Fruit fly (Drosophila melanogaster) whole organism, prepupa: ENCODE measurements around the gene CG18281.

ENCODE experiments used
- Blimp-1 ChIP-seq: fragments of 200-800 bp; sonication (Bioruptor generic); optimal IDR thresholded peaks from 3 replicates; lab custom pipeline; 2017; ENCODE audit warnings: missing biosample characterization, missing genetic modification characterization, mild to moderate bottlenecking, moderate library complexity, missing genetic modification reagents
- CG10669 ChIP-seq: fragments of 200-800 bp; sonication (Bioruptor generic); optimal IDR thresholded peaks from 3 replicates; lab custom pipeline; 2018; ENCODE audit warnings: missing biosample characterization, mild to moderate bottlenecking, missing genetic modification characterization, moderate library complexity
- CG11294 ChIP-seq: fragments of 200-800 bp; sonication (Bioruptor generic); IDR thresholded peaks from 2 replicates; pipeline ENCODE4 v1.3.6; 2022; ENCODE audit warnings: missing biosample characterization, missing genetic modification characterization
- CG11902 ChIP-seq: fragments of 200-800 bp; sonication (Bioruptor generic); optimal IDR thresholded peaks from 3 replicates; lab custom pipeline; 2016; ENCODE audit warnings: missing biosample characterization, missing genetic modification characterization
- CG15336 ChIP-seq: fragments of 200-800 bp; sonication (Bioruptor generic); IDR thresholded peaks from 2 replicates; pipeline ENCODE4 v1.3.6; 2022; ENCODE audit warnings: missing biosample characterization, missing genetic modification characterization
- CG1621 ChIP-seq: fragments of 200-800 bp; sonication (Bioruptor generic); optimal IDR thresholded peaks from 3 replicates; lab custom pipeline; 2018; ENCODE audit warnings: missing biosample characterization, mild to moderate bottlenecking, missing genetic modification characterization
- CG3032 ChIP-seq: fragments of 200-800 bp; optimal IDR thresholded peaks from 2 replicates; lab custom pipeline; 2019; ENCODE audit warnings: missing biosample characterization, mild to moderate bottlenecking, missing genetic modification characterization, moderate library complexity
- CG31627 ChIP-seq: fragments of 200-800 bp; sonication (Bioruptor generic); optimal IDR thresholded peaks from 3 replicates; lab custom pipeline; 2016; ENCODE audit warnings: missing biosample characterization, missing genetic modification characterization
- CG32006 ChIP-seq: fragments of 200-800 bp; sonication (Bioruptor generic); optimal IDR thresholded peaks from 3 replicates; lab custom pipeline; 2017; ENCODE audit warnings: missing biosample characterization, mild to moderate bottlenecking, missing genetic modification characterization
- CG34406 ChIP-seq: fragments of 200-800 bp; sonication (Bioruptor generic); optimal IDR thresholded peaks from 3 replicates; lab custom pipeline; 2016; ENCODE audit warnings: missing biosample characterization, missing genetic modification characterization
- CG3919 ChIP-seq: fragments of 200-800 bp; sonication (Bioruptor generic); optimal IDR thresholded peaks from 3 replicates; lab custom pipeline; 2016; ENCODE audit warnings: missing biosample characterization, missing genetic modification characterization
- CG6163 ChIP-seq: fragments of 200-800 bp; sonication (Bioruptor generic); IDR thresholded peaks from 3 replicates; pipeline ENCODE4 v1.3.6; 2022; ENCODE audit warnings: missing biosample characterization, missing genetic modification characterization
- CG6276 ChIP-seq: fragments of 200-800 bp; sonication (Bioruptor generic); optimal IDR thresholded peaks from 2 replicates; lab custom pipeline; 2017; ENCODE audit warnings: missing biosample characterization, mild to moderate bottlenecking, missing genetic modification characterization
- CG6792 ChIP-seq: fragments of 200-800 bp; sonication (Bioruptor generic); optimal IDR thresholded peaks from 3 replicates; lab custom pipeline; 2016; ENCODE audit warnings: missing biosample characterization, missing genetic modification characterization
- CG6808 ChIP-seq: fragments of 200-800 bp; sonication (Bioruptor generic); optimal IDR thresholded peaks from 3 replicates; lab custom pipeline; 2017; ENCODE audit warnings: missing biosample characterization, missing genetic modification characterization, mild to moderate bottlenecking, moderate library complexity, missing genetic modification reagents
- CG7368 ChIP-seq: fragments of 200-800 bp; sonication (Bioruptor generic); optimal IDR thresholded peaks from 3 replicates; lab custom pipeline; 2016; ENCODE audit warnings: missing biosample characterization, missing genetic modification characterization
- CG8119 ChIP-seq: fragments of 200-800 bp; sonication (Bioruptor generic); IDR thresholded peaks from 3 replicates; pipeline ENCODE4 v1.3.6; 2022; ENCODE audit warnings: missing biosample characterization, missing genetic modification characterization
- CG8319 ChIP-seq: fragments of 200-800 bp; sonication (Bioruptor generic); optimal IDR thresholded peaks from 3 replicates; lab custom pipeline; 2016; ENCODE audit warnings: missing biosample characterization, missing genetic modification characterization
- Eip75B ChIP-seq: fragments of 200-800 bp; sonication (Bioruptor generic); optimal IDR thresholded peaks from 3 replicates; lab custom pipeline; 2016; ENCODE audit warnings: missing biosample characterization, missing genetic modification characterization
- Eip78C ChIP-seq: fragments of 200-800 bp; sonication (Bioruptor generic); peaks from one replicate; lab custom pipeline; 2016; ENCODE audit warnings: missing biosample characterization, missing genetic modification characterization
- Ets96B ChIP-seq: fragments of 200-800 bp; optimal IDR thresholded peaks from 2 replicates; lab custom pipeline; 2019; ENCODE audit warnings: missing biosample characterization, mild to moderate bottlenecking, missing genetic modification characterization, moderate library complexity
- Gug ChIP-seq: fragments of 200-800 bp; sonication (Bioruptor generic); IDR thresholded peaks from 2 replicates; pipeline ENCODE4 v1.3.6; 2022; ENCODE audit warnings: missing biosample characterization, missing genetic modification characterization
- Hr38 ChIP-seq: sonication (Bioruptor generic); optimal IDR thresholded peaks from 2 replicates; lab custom pipeline; 2016; ENCODE audit warnings: missing biosample characterization, missing genetic modification characterization
- Hr4 ChIP-seq: fragments of 200-800 bp; sonication (Bioruptor generic); optimal IDR thresholded peaks from 3 replicates; lab custom pipeline; 2016; ENCODE audit warnings: missing biosample characterization, missing genetic modification characterization
- Lpt ChIP-seq: fragments of 200-800 bp; sonication (Bioruptor generic); optimal IDR thresholded peaks from 3 replicates; lab custom pipeline; 2016; ENCODE audit warnings: missing biosample characterization, missing genetic modification characterization
- Met ChIP-seq: fragments of 200-800 bp; sonication (Bioruptor generic); optimal IDR thresholded peaks from 3 replicates; lab custom pipeline; 2016; ENCODE audit warnings: missing biosample characterization, missing genetic modification characterization
- OdsH ChIP-seq: fragments of 200-800 bp; sonication (Bioruptor generic); optimal IDR thresholded peaks from 3 replicates; lab custom pipeline; 2016; ENCODE audit warnings: missing biosample characterization, missing genetic modification characterization
- Smox ChIP-seq: fragments of 200-800 bp; sonication (Bioruptor generic); optimal IDR thresholded peaks from 3 replicates; lab custom pipeline; 2016; ENCODE audit warnings: missing biosample characterization, missing genetic modification characterization
- Sox14 ChIP-seq: fragments of 200-800 bp; sonication (Bioruptor generic); optimal IDR thresholded peaks from 3 replicates; lab custom pipeline; 2016; ENCODE audit warnings: missing biosample characterization, missing genetic modification characterization
- Sox15 ChIP-seq: fragments of 200-800 bp; sonication (Bioruptor generic); optimal IDR thresholded peaks from 3 replicates; lab custom pipeline; 2016; ENCODE audit warnings: missing biosample characterization, missing genetic modification characterization
- achi ChIP-seq: fragments of 200-800 bp; sonication (Bioruptor generic); optimal IDR thresholded peaks from 3 replicates; lab custom pipeline; 2016; ENCODE audit warnings: missing biosample characterization, missing genetic modification characterization
- acj6 ChIP-seq: fragments of 200-800 bp; sonication (Bioruptor generic); optimal IDR thresholded peaks from 3 replicates; lab custom pipeline; 2016; ENCODE audit warnings: missing biosample characterization, missing genetic modification characterization
- dac ChIP-seq: fragments of 200-800 bp; sonication (Bioruptor generic); optimal IDR thresholded peaks from 2 replicates; lab custom pipeline; 2017; ENCODE audit warnings: missing biosample characterization, mild to moderate bottlenecking, missing genetic modification characterization
- dsx ChIP-seq: fragments of 200-800 bp; optimal IDR thresholded peaks from 3 replicates; lab custom pipeline; 2019; ENCODE audit warnings: missing biosample characterization, mild to moderate bottlenecking, missing genetic modification characterization, moderate library complexity; ENCODE audit not compliant: poor library complexity, severe bottlenecking
- eg ChIP-seq: fragments of 200-800 bp; sonication (Bioruptor generic); IDR thresholded peaks from 3 replicates; pipeline ENCODE4 v1.3.6; 2022; ENCODE audit warnings: missing biosample characterization, missing genetic modification characterization
- esn ChIP-seq: fragments of 200-800 bp; sonication (Bioruptor generic); optimal IDR thresholded peaks from 2 replicates; lab custom pipeline; 2016; ENCODE audit warnings: missing biosample characterization, mild to moderate bottlenecking, missing genetic modification characterization, moderate library complexity
- fd59A ChIP-seq: fragments of 200-800 bp; sonication (Bioruptor generic); optimal IDR thresholded peaks from 2 replicates; lab custom pipeline; 2017; ENCODE audit warnings: missing biosample characterization, mild to moderate bottlenecking, missing genetic modification characterization, missing genetic modification reagents
- lz ChIP-seq: fragments of 200-800 bp; sonication (Bioruptor generic); optimal IDR thresholded peaks from 3 replicates; lab custom pipeline; 2016; ENCODE audit warnings: missing biosample characterization, missing genetic modification characterization
- net ChIP-seq: fragments of 200-800 bp; sonication (Bioruptor generic); optimal IDR thresholded peaks from 3 replicates; lab custom pipeline; 2016; ENCODE audit warnings: missing biosample characterization, missing genetic modification characterization
- pdm3 ChIP-seq: fragments of 200-800 bp; sonication (Bioruptor generic); optimal IDR thresholded peaks from 3 replicates; lab custom pipeline; 2016; ENCODE audit warnings: missing biosample characterization, missing genetic modification characterization
- spab ChIP-seq: fragments of 200-800 bp; sonication (Bioruptor generic); optimal IDR thresholded peaks from 2 replicates; lab custom pipeline; 2017; ENCODE audit warnings: missing biosample characterization, mild to moderate bottlenecking, missing genetic modification characterization, missing genetic modification reagents
- svp ChIP-seq: fragments of 200-800 bp; sonication (Bioruptor generic); peaks from one replicate; lab custom pipeline; 2016; ENCODE audit warnings: missing biosample characterization, missing genetic modification characterization
- topi ChIP-seq: fragments of 200-800 bp; sonication (Bioruptor generic); optimal IDR thresholded peaks from 3 replicates; lab custom pipeline; 2016; ENCODE audit warnings: missing biosample characterization, missing genetic modification characterization
- vri ChIP-seq: fragments of 200-800 bp; sonication (Bioruptor generic); optimal IDR thresholded peaks from 3 replicates; lab custom pipeline; 2016; ENCODE audit warnings: missing biosample characterization, mild to moderate bottlenecking, missing genetic modification characterization

Gene CG18281

DNA sequence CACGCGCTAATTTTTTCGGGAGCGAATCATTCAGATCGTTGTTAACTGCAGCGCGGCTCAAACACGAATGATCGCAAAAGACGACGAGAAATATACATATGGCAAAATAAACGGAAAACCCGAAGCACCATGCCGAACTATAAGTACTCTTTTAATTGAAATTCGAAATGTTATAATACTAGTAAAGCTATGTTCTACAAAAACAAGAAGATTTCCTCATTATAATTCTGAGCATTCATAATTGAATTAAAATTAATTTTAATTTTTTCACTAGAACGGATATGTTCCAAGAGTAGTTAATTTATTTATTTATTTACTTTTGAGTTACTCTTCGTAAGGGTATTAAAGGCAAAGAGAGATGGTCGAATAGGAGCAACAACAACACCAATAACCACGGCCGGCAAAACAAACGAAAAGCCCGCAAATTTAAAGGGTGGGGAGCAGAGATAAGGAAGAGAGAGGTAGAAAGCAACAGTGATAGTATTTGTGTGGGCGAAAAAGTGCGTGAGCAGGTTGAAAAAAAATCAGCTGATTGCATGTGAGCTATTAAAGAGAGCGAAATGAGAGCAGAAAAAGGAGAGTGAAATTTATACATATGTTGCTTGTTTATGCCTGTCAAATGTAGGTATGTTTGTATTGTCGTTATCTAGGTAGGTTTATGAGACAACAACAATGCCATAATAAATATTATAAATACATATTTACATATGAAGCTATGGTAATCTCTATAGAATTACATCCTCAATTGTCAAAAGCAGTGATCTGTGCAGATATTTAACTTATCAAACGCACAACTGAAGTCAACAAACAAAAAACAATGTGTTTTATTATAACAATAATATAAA lies 6.0 kb upstream of the CG18281 start (continued):
- TF ChIP-seq CG32006 (GFP tag; lab: Kevin White, UChicago) (peak; percentile 90), CG11294 (peak; percentile 60), esn (GFP tag; lab: Kevin White, UChicago) (peak; percentile 96), CG31627 (GFP tag; lab: Kevin White, UChicago) (peak; percentile 85), CG8119 (GFP tag; lab: Robert Waterston, UW) (peak; percentile 95), Sox14 (GFP tag; lab: Kevin White, UChicago) (peak; percentile 86), dsx (peak; percentile 87), net (GFP tag; lab: Kevin White, UChicago) (peak; percentile 93), CG6163 (GFP tag; lab: Robert Waterston, UW) (peak; percentile 90), CG34406 (GFP tag; lab: Kevin White, UChicago) (peak; percentile 95), CG15336 (peak; percentile 97), CG1621 (tag; lab: Kevin White, UChicago) (no peak), svp (GFP tag; lab: Kevin White, UChicago) (peak; percentile 97), CG11902 (GFP tag; lab: Kevin White, UChicago) (peak; percentile 74), dac (GFP tag; lab: Kevin White, UChicago) (peak; percentile 47), CG3032 (tag; lab: Kevin White, UChicago) (peak; percentile 86), topi (GFP tag; lab: Kevin White, UChicago) (peak; percentile 95), OdsH (GFP tag; lab: Kevin White, UChicago) (peak; percentile 88), Sox15 (GFP tag; lab: Kevin White, UChicago) (peak; percentile 83), eg (GFP tag; lab: Robert Waterston, UW) (peak; percentile 92), Ets96B (tag; lab: Kevin White, UChicago) (peak; percentile 85), CG10669 (GFP tag; lab: Kevin White, UChicago) (peak; percentile 83), Hr38 (GFP tag; lab: Kevin White, UChicago) (no peak), Lpt (GFP tag; lab: Kevin White, UChicago) (peak; percentile 74), Gug (GFP tag; lab: Robert Waterston, UW) (peak; percentile 74), Smox (GFP tag; lab: Kevin White, UChicago) (peak; percentile 92), vri (GFP tag; lab: Kevin White, UChicago) (peak; percentile 86), CG6792 (GFP tag; lab: Kevin White, UChicago) (peak; percentile 93), Blimp-1 (peak; percentile 75), CG6276 (peak; percentile 90), pdm3 (peak; percentile 89), Eip78C (GFP tag; lab: Kevin White, UChicago) (peak; percentile 99), spab (peak; percentile 78), Hr4 (peak; percentile 93), CG7368 (GFP tag; lab: Kevin White, UChicago) (peak; percentile 83), acj6 (peak; percentile 90), CG8319 (peak; percentile 74), fd59A (GFP tag; lab: Kevin White, UChicago) (peak; percentile 66), lz (peak; percentile 90), CG3919 (GFP tag; lab: Kevin White, UChicago) (peak; percentile 91), Eip75B (GFP tag; lab: Kevin White, UChicago) (peak; percentile 92)

DNA sequence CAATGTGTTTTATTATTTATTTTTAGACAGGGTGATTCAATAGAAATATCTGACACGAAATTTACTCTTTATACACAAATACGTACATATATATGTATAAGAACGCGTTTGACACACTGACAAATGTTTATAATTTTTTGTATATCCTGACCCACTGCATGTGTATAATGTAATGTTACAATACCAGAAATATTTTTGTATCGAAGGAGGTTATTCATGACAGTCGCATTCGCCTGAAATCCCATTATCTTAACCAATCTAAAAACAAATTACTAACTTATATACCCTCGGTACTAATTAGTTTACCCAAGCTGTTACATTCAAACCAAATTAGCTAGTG lies 5.4 kb upstream of the CG18281 start:
- TF ChIP-seq lz: peak; percentile 13
- peak; percentile 52 for TF ChIP-seq Eip78C (GFP tag; lab: Kevin White, UChicago)
- TF ChIP-seq Ets96B (tag; lab: Kevin White, UChicago): peak; percentile 9
- TF ChIP-seq svp (GFP tag; lab: Kevin White, UChicago): peak; percentile 46
- TF ChIP-seq CG8119 (GFP tag; lab: Robert Waterston, UW): no peak
- peak; percentile 55 for TF ChIP-seq Hr4
- peak; percentile 50 for TF ChIP-seq CG32006 (GFP tag; lab: Kevin White, UChicago)
- no peak for TF ChIP-seq Eip75B (GFP tag; lab: Kevin White, UChicago)
- no peak for TF ChIP-seq eg (GFP tag; lab: Robert Waterston, UW)
- peak; percentile 28 for TF ChIP-seq OdsH (GFP tag; lab: Kevin White, UChicago)
- no peak for TF ChIP-seq CG11294
- TF ChIP-seq Met (GFP tag; lab: Kevin White, UChicago): peak; percentile 8
- TF ChIP-seq spab: no peak
- no peak for TF ChIP-seq CG6808 (GFP tag; lab: Kevin White, UChicago)
- peak; percentile 25; the same call in 1 of the 2 replicates for TF ChIP-seq CG15336
- no peak for TF ChIP-seq CG8319
- peak; percentile 1 for TF ChIP-seq achi (GFP tag; lab: Kevin White, UChicago)
- TF ChIP-seq Lpt (GFP tag; lab: Kevin White, UChicago): no peak
